Worm (Caenorhabditis elegans): ENCODE results near the gene snf-11.

snf-11 gene

ce11 chrV:11299406-11299805 is 8.8 kb downstream of the snf-11 start:
- no peak for TF ChIP-seq nhr-232 (tag; optimal IDR thresholded peaks at IDR 0.05)
- no peak for TF ChIP-seq hlh-30 (tag; optimal IDR thresholded peaks at IDR 0.05; ENCODE audit: insufficient read depth)
- no peak for TF ChIP-seq hlh-8 (tag; optimal IDR thresholded peaks at IDR 0.05)
- no peak for TF ChIP-seq pha-2 (tag; optimal IDR thresholded peaks at IDR 0.05)
- no peak for TF ChIP-seq sdc-2 (tag; optimal IDR thresholded peaks at IDR 0.05)
- TF ChIP-seq ceh-45 (GFP tag; IDR thresholded peaks at IDR 0.05): no peak

DNA sequence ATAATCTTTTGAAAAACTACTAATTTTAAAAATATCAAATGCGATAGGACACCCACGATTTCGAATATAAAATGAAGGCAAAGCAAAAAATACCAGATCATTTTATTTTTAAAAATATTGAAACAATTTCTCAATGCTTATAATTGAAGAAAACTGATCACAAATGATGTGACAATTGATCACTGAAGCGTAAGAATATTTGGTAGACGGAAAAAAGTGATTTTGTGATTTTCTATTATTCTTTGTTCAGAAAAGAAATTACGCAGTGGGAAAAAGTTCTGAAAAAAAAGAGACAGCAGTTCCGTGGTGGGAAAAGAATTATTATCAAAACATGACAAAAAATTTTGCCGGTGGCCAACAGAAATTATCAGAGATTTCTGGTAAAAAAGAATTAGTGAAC is 9.6 kb downstream of the snf-11 start, which contains the start of gene T03F7.5:
TSS of gene T03F7.5 (minus strand) at position 101 of the 400 bp plus-strand sequence.
- TF ChIP-seq K02D7.2 (tag; optimal IDR thresholded peaks at IDR 0.05): no peak
- no peak for TF ChIP-seq hlh-13 (GFP tag; optimal IDR thresholded peaks at IDR 0.05)
- no peak for TF ChIP-seq npax-4 (tag; optimal IDR thresholded peaks at IDR 0.05)
- TF ChIP-seq odd-2 (tag; optimal IDR thresholded peaks at IDR 0.05): no peak
- TF ChIP-seq unc-3 (GFP tag; conservative IDR thresholded peaks at IDR 0.05): no peak
- no peak for TF ChIP-seq unc-3 (tag; optimal IDR thresholded peaks at IDR 0.05)
- no peak for TF ChIP-seq ceh-9 (tag; optimal IDR thresholded peaks at IDR 0.05)
- TF ChIP-seq C08G9.2 (tag; optimal IDR thresholded peaks at IDR 0.05): no peak
- TF ChIP-seq fkh-6 (tag; optimal IDR thresholded peaks at IDR 0.05): no peak

- TF ChIP-seq ztf-16 (tag; optimal IDR thresholded peaks at IDR 0.05): no peak
- TF ChIP-seq hlh-15 (tag; optimal IDR thresholded peaks at IDR 0.05): no peak
- TF ChIP-seq unc-3 (GFP tag; conservative IDR thresholded peaks at IDR 0.05): no peak
- TF ChIP-seq unc-3 (tag; optimal IDR thresholded peaks at IDR 0.05): no peak
- no peak for TF ChIP-seq sdc-2 (tag; optimal IDR thresholded peaks at IDR 0.05)
- TF ChIP-seq zip-5 (tag; optimal IDR thresholded peaks at IDR 0.05): no peak
- TF ChIP-seq Y22D7AL.16 (tag; optimal IDR thresholded peaks at IDR 0.05): no peak
- no peak for TF ChIP-seq pha-2 (tag; optimal IDR thresholded peaks at IDR 0.05)
- TF ChIP-seq nhr-11 (tag; optimal IDR thresholded peaks at IDR 0.05): no peak
- TF ChIP-seq nfya-1 (tag; optimal IDR thresholded peaks at IDR 0.05): no peak
Observed at ce11 chrV:11294393-11294792, 13.9 kb downstream of the snf-11 start, which contains the start of gene T03F7.6. Gene T03F7.6, plus strand, starts transcription at chrV:11294693.

DNA sequence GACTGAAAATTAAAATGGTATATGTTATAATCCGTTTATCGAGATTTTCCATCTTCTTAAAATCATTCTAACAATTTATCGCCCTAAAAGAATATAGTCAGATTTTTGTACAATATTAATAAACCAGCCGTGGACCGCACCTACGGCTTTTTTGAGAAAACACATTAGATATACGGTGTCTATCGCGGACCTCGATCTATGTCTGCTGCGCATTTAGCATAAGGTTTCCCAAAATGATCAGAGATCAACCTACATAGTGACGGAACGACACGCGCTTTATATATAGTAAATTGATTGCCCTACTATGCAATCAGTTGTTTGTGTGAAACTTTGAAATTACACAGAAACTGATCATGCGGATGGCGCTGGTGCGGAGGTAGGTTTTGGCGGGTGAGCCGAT is 15.6 kb downstream of the snf-11 start:
- TF ChIP-seq ceh-24 (tag; optimal IDR thresholded peaks at IDR 0.05): no peak
- no peak for TF ChIP-seq tbx-7 (tag; optimal IDR thresholded peaks at IDR 0.05)
- TF ChIP-seq rnt-1 (tag; optimal IDR thresholded peaks at IDR 0.05): no peak
- TF ChIP-seq C38D4.7 (GFP tag; optimal IDR thresholded peaks at IDR 0.05): no peak
- no peak for TF ChIP-seq ceh-19 (GFP tag; optimal IDR thresholded peaks at IDR 0.05)
- TF ChIP-seq che-1 (tag; optimal IDR thresholded peaks at IDR 0.05): no peak
- no peak for TF ChIP-seq fax-1 (tag; optimal IDR thresholded peaks at IDR 0.05)
- no peak for TF ChIP-seq fkh-6 (tag; optimal IDR thresholded peaks at IDR 0.05)
- no peak for TF ChIP-seq nhr-232 (tag; optimal IDR thresholded peaks at IDR 0.05)
- no peak for TF ChIP-seq ttx-3 (tag; optimal IDR thresholded peaks at IDR 0.05)
- no peak for TF ChIP-seq ceh-18 (tag; optimal IDR thresholded peaks at IDR 0.05)
- TF ChIP-seq dve-1 (tag; optimal IDR thresholded peaks at IDR 0.05): no peak
- TF ChIP-seq npax-4 (tag; optimal IDR thresholded peaks at IDR 0.05): no peak

ce11 chrV:11290888-11291287 is 17.4 kb downstream of the snf-11 start, which contains the start of gene C03E10.1:
Gene C03E10.1, plus strand, starts transcription at chrV:11291188.
- TF ChIP-seq ahr-1 (tag; optimal IDR thresholded peaks at IDR 0.05) (no peak), elt-2 (tag; optimal IDR thresholded peaks at IDR 0.05) (no peak), hlh-6 (tag; optimal IDR thresholded peaks at IDR 0.05) (no peak), K09A11.1 (tag; optimal IDR thresholded peaks at IDR 0.05; ENCODE audit: insufficient read depth) (no peak), odd-2 (tag; optimal IDR thresholded peaks at IDR 0.05) (no peak)
